Worm (Caenorhabditis elegans) whole organism, late embryonic: ENCODE results near the gene R13A5.7.

Experiments
- F13H6.1 ChIP-seq: sonication (generic microtip); optimal IDR thresholded peaks from 2 replicates; lab custom pipeline; 2016; ENCODE audit warnings: missing genetic modification characterization, missing compliant biosample characterization
- K02D7.2 ChIP-seq: sonication (generic microtip); optimal IDR thresholded peaks from 2 replicates; lab custom pipeline; 2017; ENCODE audit warnings: mild to moderate bottlenecking, missing genetic modification characterization, missing compliant biosample characterization
- Y22D7AL.16 ChIP-seq: sonication (generic microtip); optimal IDR thresholded peaks from 2 replicates; lab custom pipeline; 2016; ENCODE audit warnings: missing genetic modification characterization, missing compliant biosample characterization
- ama-1 ChIP-seq: fragments of 150-350 bp; optimal IDR thresholded peaks from 2 replicates; lab custom pipeline; 2014
- ceh-14 ChIP-seq: sonication (generic microtip); optimal IDR thresholded peaks from 2 replicates; lab custom pipeline; 2016; ENCODE audit warnings: missing genotype, missing genetic modification characterization, missing compliant biosample characterization
- ceh-18 ChIP-seq: sonication (generic microtip); optimal IDR thresholded peaks from 2 replicates; lab custom pipeline; 2016; ENCODE audit warnings: missing genetic modification characterization, missing compliant biosample characterization
- ceh-19 ChIP-seq: fragments of 200-800 bp; sonication (Bioruptor generic); optimal IDR thresholded peaks from 2 replicates; lab custom pipeline; 2018; ENCODE audit warnings: mild to moderate bottlenecking, missing genetic modification characterization, missing compliant biosample characterization
- ceh-6 ChIP-seq: fragments of 200-800 bp; sonication (Bioruptor generic); optimal IDR thresholded peaks from 2 replicates; lab custom pipeline; 2018; ENCODE audit warnings: mild to moderate bottlenecking, missing genetic modification characterization, missing compliant biosample characterization
- che-1 ChIP-seq: sonication (generic microtip); optimal IDR thresholded peaks from 2 replicates; lab custom pipeline; 2016; ENCODE audit warnings: mild to moderate bottlenecking, missing genetic modification characterization, missing compliant biosample characterization
- elt-2 ChIP-seq: sonication (generic microtip); optimal IDR thresholded peaks from 2 replicates; lab custom pipeline; 2016; ENCODE audit warnings: missing genetic modification reagents, missing genetic modification characterization, missing compliant biosample characterization
- ets-4 ChIP-seq: sonication (generic microtip); optimal IDR thresholded peaks from 2 replicates; lab custom pipeline; 2016; ENCODE audit warnings: missing genetic modification characterization, missing compliant biosample characterization
- eyg-1 ChIP-seq: sonication (generic microtip); optimal IDR thresholded peaks from 2 replicates; lab custom pipeline; 2016; ENCODE audit warnings: missing genotype, missing genetic modification characterization, missing compliant biosample characterization
- fax-1 ChIP-seq: sonication (generic microtip); optimal IDR thresholded peaks from 2 replicates; lab custom pipeline; 2016; ENCODE audit warnings: missing genotype, missing genetic modification characterization, missing compliant biosample characterization
- fkh-10 ChIP-seq: fragments of 150-350 bp; optimal IDR thresholded peaks from 2 replicates; lab custom pipeline; 2014; ENCODE audit warnings: missing biosample characterization, missing genetic modification reagents, missing genetic modification characterization
- fkh-6 ChIP-seq: sonication (generic microtip); optimal IDR thresholded peaks from 2 replicates; lab custom pipeline; 2016; ENCODE audit warnings: missing genetic modification characterization, missing compliant biosample characterization
- hlh-13 ChIP-seq: fragments of 200-800 bp; sonication (Bioruptor generic); optimal IDR thresholded peaks from 2 replicates; lab custom pipeline; 2018; ENCODE audit warnings: mild to moderate bottlenecking, missing genetic modification characterization, missing compliant biosample characterization
- hlh-30 ChIP-seq: sonication (generic microtip); optimal IDR thresholded peaks from 2 replicates; lab custom pipeline; 2017; ENCODE audit warnings: antibody characterized with exemption, missing genetic modification characterization, missing compliant biosample characterization; ENCODE audit not compliant: insufficient read depth
- lin-11 ChIP-seq: fragments of 200-800 bp; sonication (Bioruptor generic); optimal IDR thresholded peaks from 2 replicates; lab custom pipeline; 2018; ENCODE audit warnings: mild to moderate bottlenecking, missing genetic modification characterization, missing compliant biosample characterization
- nfya-1 ChIP-seq: sonication (generic microtip); optimal IDR thresholded peaks from 2 replicates; lab custom pipeline; 2017; ENCODE audit warnings: missing genetic modification characterization, mild to moderate bottlenecking, missing compliant biosample characterization, antibody characterized with exemption, moderate library complexity
- npax-4 ChIP-seq: sonication (generic microtip); optimal IDR thresholded peaks from 2 replicates; lab custom pipeline; 2016; ENCODE audit warnings: missing genetic modification characterization, missing compliant biosample characterization
- odd-2 ChIP-seq: sonication (generic microtip); optimal IDR thresholded peaks from 2 replicates; lab custom pipeline; 2017; ENCODE audit warnings: antibody characterized with exemption, mild to moderate bottlenecking, missing genetic modification characterization, missing compliant biosample characterization
- pat-9 ChIP-seq: fragments of 200-800 bp; sonication (Bioruptor generic); optimal IDR thresholded peaks from 2 replicates; lab custom pipeline; 2018; ENCODE audit warnings: mild to moderate bottlenecking, missing genetic modification characterization, moderate library complexity, missing compliant biosample characterization
- pha-2 ChIP-seq: sonication (generic microtip); optimal IDR thresholded peaks from 2 replicates; lab custom pipeline; 2017; ENCODE audit warnings: mild to moderate bottlenecking, missing genetic modification characterization, missing compliant biosample characterization
- pha-4 ChIP-seq: fragments of 150-350 bp; optimal IDR thresholded peaks from 2 replicates; lab custom pipeline; 2018; ENCODE audit warnings: missing biosample characterization, missing genetic modification reagents, missing genetic modification characterization
- rnt-1 ChIP-seq: sonication (generic microtip); optimal IDR thresholded peaks from 2 replicates; lab custom pipeline; 2016; ENCODE audit warnings: missing genetic modification characterization, missing compliant biosample characterization
- sox-4 ChIP-seq: sonication (generic microtip); optimal IDR thresholded peaks from 2 replicates; lab custom pipeline; 2017; ENCODE audit warnings: mild to moderate bottlenecking, missing genetic modification characterization, inconsistent platforms, missing compliant biosample characterization
- syd-9 ChIP-seq: sonication (generic microtip); optimal IDR thresholded peaks from 2 replicates; lab custom pipeline; 2016; ENCODE audit warnings: mild to moderate bottlenecking, missing genetic modification characterization, moderate library complexity, missing compliant biosample characterization
- tbx-2 ChIP-seq: sonication (generic microtip); optimal IDR thresholded peaks from 2 replicates; lab custom pipeline; 2016; ENCODE audit warnings: missing genetic modification characterization, missing compliant biosample characterization
- ttx-3 ChIP-seq: sonication (generic microtip); optimal IDR thresholded peaks from 2 replicates; lab custom pipeline; 2016; ENCODE audit warnings: missing genetic modification reagents, missing genetic modification characterization, missing compliant biosample characterization
- unc-3 ChIP-seq, 2 experiments: fragments of 200-800 bp in 1 of 2; sonication (Bioruptor generic) in 1 of 2; sonication (generic microtip) in 1 of 2; conservative IDR thresholded peaks in 1 of 2; optimal IDR thresholded peaks in 1 of 2; 2 replicates each; pipeline versions ENCODE4 v1.3.6 to Lab custom; 2016 to 2022; ENCODE audit warnings: missing compliant biosample characterization in 2 of 2, missing genetic modification characterization in 2 of 2, missing genetic modification reagents in 1 of 2
- unc-42 ChIP-seq: sonication (generic microtip); optimal IDR thresholded peaks from 2 replicates; lab custom pipeline; 2016; ENCODE audit warnings: missing genotype, missing genetic modification characterization, missing compliant biosample characterization
- unc-55 ChIP-seq: sonication (generic microtip); optimal IDR thresholded peaks from 2 replicates; lab custom pipeline; 2017; ENCODE audit warnings: missing biosample characterization, missing genetic modification reagents, missing genetic modification characterization
- unc-86 ChIP-seq: sonication (generic microtip); optimal IDR thresholded peaks from 2 replicates; lab custom pipeline; 2016; ENCODE audit warnings: missing genetic modification characterization, missing compliant biosample characterization
- ztf-16 ChIP-seq: sonication (generic microtip); optimal IDR thresholded peaks from 2 replicates; lab custom pipeline; 2017; ENCODE audit warnings: missing genetic modification characterization, missing compliant biosample characterization

The R13A5.7 gene

ce11 chrIII:7558658-7559057, 11.3 kb downstream of the R13A5.7 start:
- no peak for TF ChIP-seq fax-1 (tag; lab: Kevin White, UChicago)
- peak; percentile 78 for TF ChIP-seq unc-55
- TF ChIP-seq unc-86 (tag; lab: Kevin White, UChicago): no peak
- peak; percentile 77 for TF ChIP-seq unc-42 (tag; lab: Kevin White, UChicago)
- TF ChIP-seq F13H6.1 (tag; lab: Kevin White, UChicago): no peak
- no peak for TF ChIP-seq pha-2 (tag; lab: Kevin White, UChicago)
- no peak for TF ChIP-seq pat-9 (tag; lab: Kevin White, UChicago)
- TF ChIP-seq elt-2 (tag; lab: Kevin White, UChicago): no peak
- TF ChIP-seq, all 69 proteins: peak for 2

DNA sequence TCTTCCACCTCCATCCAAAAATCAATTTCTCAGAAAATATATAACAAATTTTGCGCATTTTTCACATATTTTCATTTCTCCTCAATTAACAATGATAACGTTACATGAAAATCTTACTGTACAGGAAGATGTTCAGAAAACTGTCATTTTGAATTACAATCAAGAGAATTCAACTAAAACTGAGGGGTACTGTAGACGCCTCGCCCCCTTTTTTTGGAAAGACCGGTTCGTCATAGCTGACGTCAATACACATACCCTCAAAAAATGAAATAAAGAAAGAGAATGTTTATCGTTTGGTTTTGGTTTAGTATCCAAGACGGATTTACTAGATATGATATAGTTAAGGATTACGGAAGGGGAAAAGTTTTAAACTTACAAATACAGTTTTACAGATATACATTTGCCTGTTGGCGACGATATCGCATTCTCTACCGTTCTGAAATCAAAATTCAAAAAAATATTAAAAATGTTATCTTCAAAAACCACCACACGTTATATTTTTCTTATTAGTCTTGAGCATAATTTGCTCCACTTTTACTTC, 11.9 kb downstream of the R13A5.7 start:
- TF ChIP-seq ceh-6 (GFP tag; lab: Kevin White, UChicago): no peak
- TF ChIP-seq unc-42 (tag; lab: Kevin White, UChicago): no peak
- TF ChIP-seq hlh-13: no peak
- TF ChIP-seq eyg-1 (tag; lab: Kevin White, UChicago): no peak
- TF ChIP-seq pha-4 (tag; lab: Kevin White, UChicago): no peak
- TF ChIP-seq elt-2 (tag; lab: Kevin White, UChicago): no peak
- no peak for TF ChIP-seq Y22D7AL.16
- no peak for TF ChIP-seq lin-11 (tag; lab: Kevin White, UChicago)
- TF ChIP-seq hlh-30 (tag; lab: Kevin White, UChicago): no peak
- TF ChIP-seq ceh-19 (GFP tag; lab: Kevin White, UChicago): no peak
- no peak for TF ChIP-seq sox-4 (tag; lab: Kevin White, UChicago)
- no peak for TF ChIP-seq ets-4
- no peak for TF ChIP-seq tbx-2 (tag; lab: Kevin White, UChicago)
- TF ChIP-seq rnt-1 (tag; lab: Kevin White, UChicago): no peak
- TF ChIP-seq, all 69 proteins: peak for 0

DNA sequence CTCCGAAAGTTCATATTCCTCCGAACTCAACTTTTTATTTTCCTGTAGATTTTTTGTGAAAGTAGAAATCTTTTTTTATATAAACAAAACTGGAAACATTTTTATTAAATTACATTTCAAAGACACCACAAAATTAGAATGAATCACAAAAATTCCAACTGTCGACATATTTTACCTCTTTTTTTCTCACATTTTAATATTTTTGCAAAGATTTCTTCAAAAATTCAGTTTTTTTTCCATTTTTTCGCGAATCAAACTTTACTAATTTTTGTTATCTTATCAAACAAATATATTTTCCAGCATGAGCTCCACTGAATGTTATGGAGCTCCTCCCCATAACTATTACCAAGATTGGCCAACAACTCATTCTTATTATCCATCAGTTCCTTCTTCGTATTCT, 14.6 kb downstream of the R13A5.7 start, which contains the start of gene ceh-13:
Gene ceh-13, plus strand, starts transcription at position 301 of the 400 bp plus-strand sequence.
- TF ChIP-seq ceh-14 (no peak), ztf-16 (no peak), syd-9 (no peak), K02D7.2 (tag; lab: Kevin White, UChicago) (no peak), ttx-3 (tag; lab: Kevin White, UChicago) (no peak), che-1 (tag; lab: Kevin White, UChicago) (no peak), fkh-6 (tag; lab: Kevin White, UChicago) (no peak), ets-4 (no peak), ama-1 (lab: Kevin White, UChicago) (no peak), ceh-6 (GFP tag; lab: Kevin White, UChicago) (no peak), unc-55 (no peak), eyg-1 (tag; lab: Kevin White, UChicago) (no peak), ceh-18 (tag; lab: Kevin White, UChicago) (no peak)

DNA sequence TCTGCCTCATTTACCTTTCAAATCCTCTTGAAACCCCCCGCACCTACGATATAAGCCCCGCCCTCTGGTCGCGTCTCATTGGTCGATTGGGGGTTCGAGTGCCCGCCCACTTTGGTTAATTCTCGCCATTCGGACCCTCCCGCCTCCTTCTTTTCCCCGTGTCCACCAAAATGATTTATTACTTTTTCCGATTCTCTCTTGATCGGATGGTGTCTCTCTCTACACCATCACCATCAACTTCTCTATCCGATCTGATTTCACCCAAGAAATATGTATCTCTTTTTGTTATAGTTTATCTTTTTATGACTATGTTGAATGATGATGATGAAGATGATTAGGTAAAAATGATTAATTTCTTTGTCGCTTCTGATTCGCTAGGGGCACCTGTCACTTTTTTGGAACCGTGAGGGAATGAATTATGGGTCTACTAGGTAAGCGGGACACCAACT, 15.2 kb downstream of the R13A5.7 start:
- peak; percentile 98 for TF ChIP-seq unc-55
- no peak for TF ChIP-seq unc-86 (tag; lab: Kevin White, UChicago)
- no peak for TF ChIP-seq unc-42 (tag; lab: Kevin White, UChicago)
- peak; percentile 9 for TF ChIP-seq ceh-18 (tag; lab: Kevin White, UChicago)
- peak; percentile 91 for TF ChIP-seq nfya-1 (tag; lab: Kevin White, UChicago)
- TF ChIP-seq ceh-19 (GFP tag; lab: Kevin White, UChicago): no peak
- no peak for TF ChIP-seq fkh-10 (GFP tag; lab: Kevin White, UChicago)
- no peak for TF ChIP-seq fkh-6 (tag; lab: Kevin White, UChicago)
- TF ChIP-seq tbx-2 (tag; lab: Kevin White, UChicago): peak; percentile 14
- 0 out of 2 replicates have a peak, but pooled peaks have one; percentile 13 for TF ChIP-seq unc-3 (GFP tag; conservative IDR thresholded peaks at IDR 0.05; lab: Robert Waterston, UW)
- TF ChIP-seq unc-3 (tag; optimal IDR thresholded peaks at IDR 0.05; lab: Kevin White, UChicago): no peak
- no peak for TF ChIP-seq odd-2
- no peak for TF ChIP-seq npax-4 (tag; lab: Kevin White, UChicago)
- peak; percentile 7 for TF ChIP-seq rnt-1 (tag; lab: Kevin White, UChicago)
